Worm (Caenorhabditis elegans): ENCODE measurements around the gene sec-22.

DNA sequence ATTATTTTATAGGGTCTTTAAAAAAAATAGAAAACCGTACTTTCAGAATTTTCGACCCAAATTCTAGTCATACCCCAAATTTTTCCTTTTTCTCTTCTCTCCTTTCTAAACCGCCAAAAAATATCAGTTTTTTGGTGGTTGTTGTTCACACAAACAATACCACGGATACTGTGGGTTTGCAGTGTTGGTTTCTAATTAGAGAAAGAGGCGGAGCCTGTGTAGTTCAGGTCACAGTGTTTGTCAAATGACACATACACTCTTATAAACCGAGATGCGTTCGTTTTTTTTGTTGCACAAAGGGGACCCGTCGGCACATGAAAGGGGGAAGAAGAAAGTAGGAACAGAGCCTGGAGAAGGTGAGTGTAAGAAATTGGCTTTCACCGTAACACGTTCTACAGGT is 36.8 kb downstream of the sec-22 start, which contains the start of gene lim-6:
- TF ChIP-seq ztf-29 (GFP tag; IDR thresholded peaks at IDR 0.05) (no peak), T22C8.4 (GFP tag; IDR thresholded peaks at IDR 0.05) (no peak), flt-1 (GFP tag; IDR thresholded peaks at IDR 0.05) (no peak), ztf-23 (GFP tag; IDR thresholded peaks at IDR 0.05) (no peak), tab-1 (GFP tag; IDR thresholded peaks at IDR 0.05) (no peak), ref-1 (GFP tag; conservative IDR thresholded peaks at IDR 0.05) (no peak)
